Worm (Caenorhabditis elegans): Measurements from ENCODE around the gene gbh-2.

The gbh-2 gene

DNA sequence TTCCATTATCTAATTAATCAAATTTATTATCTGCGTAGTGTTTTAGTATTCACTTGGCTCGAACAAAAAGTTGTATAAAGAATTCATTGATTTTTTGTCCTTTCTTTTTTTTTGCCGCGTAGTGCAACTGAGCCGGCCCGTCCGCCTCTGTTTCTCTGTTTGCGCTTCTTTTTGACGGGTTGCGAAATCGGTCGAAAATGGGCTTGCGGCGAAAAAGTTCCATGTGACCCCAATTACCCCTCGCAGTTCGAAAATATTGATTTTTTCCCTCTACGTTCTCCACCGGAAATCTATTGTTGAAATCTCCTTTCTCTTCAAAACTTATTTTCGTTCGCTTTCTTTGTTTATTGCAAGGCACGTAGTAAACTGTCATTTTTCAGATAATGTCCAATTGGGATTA is 28.2 kb upstream of the gbh-2 start, which contains the start of gene zyg-9:
Gene zyg-9 (plus strand): TSS at position 381 of the 400 bp plus-strand sequence.
- TF ChIP-seq ceh-28 (tag; optimal IDR thresholded peaks at IDR 0.05) (peak; percentile 32), hmg-11 (tag; optimal IDR thresholded peaks at IDR 0.05) (peak; percentile 33), nfya-1 (tag; optimal IDR thresholded peaks at IDR 0.05; ENCODE audit: insufficient read depth) (peak; percentile 39), lin-15B (tag; optimal IDR thresholded peaks at IDR 0.05) (peak; percentile 34), nhr-28 (tag; optimal IDR thresholded peaks at IDR 0.05) (no peak), pha-4 (tag; optimal IDR thresholded peaks at IDR 0.05) (peak; percentile 20), lin-39 (tag; optimal IDR thresholded peaks at IDR 0.05) (peak; percentile 54), nhr-76 (tag; optimal IDR thresholded peaks at IDR 0.05) (no peak), nhr-23 (tag; optimal IDR thresholded peaks at IDR 0.05) (peak; percentile 14)

DNA sequence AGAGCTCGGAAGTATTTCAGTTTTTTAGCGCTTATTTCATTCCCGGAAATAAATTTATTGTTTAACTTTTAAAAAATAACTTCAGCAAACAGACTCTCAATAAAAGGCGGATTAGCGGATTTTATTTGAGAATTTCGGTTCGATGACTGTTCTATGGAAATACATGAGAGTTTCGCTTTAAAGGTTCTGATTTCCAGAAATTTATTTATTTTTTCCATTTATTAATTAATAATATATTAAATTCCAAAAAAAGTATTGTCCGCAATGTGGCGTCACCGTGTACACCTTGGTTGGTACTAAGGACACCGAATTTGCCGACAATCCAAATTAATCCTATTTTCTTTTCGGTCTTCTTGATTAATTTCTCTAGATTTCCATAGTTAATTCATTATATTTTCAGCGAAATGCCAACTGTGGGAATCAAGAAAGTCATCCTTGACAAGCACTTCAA is 21.2 kb upstream of the gbh-2 start, which contains the start of gene fars-3:
Gene fars-3 (plus strand): TSS at position 401 of the 451 bp plus-strand sequence.
- TF ChIP-seq elt-2 (tag; optimal IDR thresholded peaks at IDR 0.05), result peak; percentile 22
- TF ChIP-seq nhr-43 (tag; optimal IDR thresholded peaks at IDR 0.05; ENCODE audit: poor library complexity, severe bottlenecking), result peak; percentile 6
- no peak for TF ChIP-seq nhr-76 (tag; optimal IDR thresholded peaks at IDR 0.05)
- TF ChIP-seq ceh-28 (tag; optimal IDR thresholded peaks at IDR 0.05), result no peak
- TF ChIP-seq nhr-25 (tag; optimal IDR thresholded peaks at IDR 0.05), result no peak
- TF ChIP-seq pha-4 (tag; optimal IDR thresholded peaks at IDR 0.05), result peak; percentile 56
- no peak for TF ChIP-seq ceh-82 (tag; optimal IDR thresholded peaks at IDR 0.05)
- no peak for TF ChIP-seq nhr-67 (tag; optimal IDR thresholded peaks at IDR 0.05)
- no peak for TF ChIP-seq jun-1 (tag; optimal IDR thresholded peaks at IDR 0.05)
- no peak for TF ChIP-seq fkh-10 (GFP tag; optimal IDR thresholded peaks at IDR 0.05)
- TF ChIP-seq nhr-23 (tag; optimal IDR thresholded peaks at IDR 0.05), result peak; percentile 52
- TF ChIP-seq fkh-2 (tag; optimal IDR thresholded peaks at IDR 0.05), result no peak
- no peak for TF ChIP-seq unc-62 (GFP tag; optimal IDR thresholded peaks at IDR 0.05)
- TF ChIP-seq nhr-77 (tag; optimal IDR thresholded peaks at IDR 0.05), result no peak
- TF ChIP-seq pqm-1 (tag; optimal IDR thresholded peaks at IDR 0.05), result no peak
- TF ChIP-seq elt-3 (tag; optimal IDR thresholded peaks at IDR 0.05), result no peak
- no peak for TF ChIP-seq eor-1 (tag; optimal IDR thresholded peaks at IDR 0.05)
- TF ChIP-seq ama-1 (optimal IDR thresholded peaks at IDR 0.05), result no peak
- no peak for TF ChIP-seq lsy-12 (tag; optimal IDR thresholded peaks at IDR 0.05)
- TF ChIP-seq aly-2 (tag; optimal IDR thresholded peaks at IDR 0.05), result no peak
- TF ChIP-seq mdl-1 (tag; optimal IDR thresholded peaks at IDR 0.05), result no peak
- TF ChIP-seq nhr-11 (tag; optimal IDR thresholded peaks at IDR 0.05), result no peak
- TF ChIP-seq skn-1 (tag; optimal IDR thresholded peaks at IDR 0.05), result no peak
- peak; percentile 8 for TF ChIP-seq lin-15B (tag; optimal IDR thresholded peaks at IDR 0.05)

DNA sequence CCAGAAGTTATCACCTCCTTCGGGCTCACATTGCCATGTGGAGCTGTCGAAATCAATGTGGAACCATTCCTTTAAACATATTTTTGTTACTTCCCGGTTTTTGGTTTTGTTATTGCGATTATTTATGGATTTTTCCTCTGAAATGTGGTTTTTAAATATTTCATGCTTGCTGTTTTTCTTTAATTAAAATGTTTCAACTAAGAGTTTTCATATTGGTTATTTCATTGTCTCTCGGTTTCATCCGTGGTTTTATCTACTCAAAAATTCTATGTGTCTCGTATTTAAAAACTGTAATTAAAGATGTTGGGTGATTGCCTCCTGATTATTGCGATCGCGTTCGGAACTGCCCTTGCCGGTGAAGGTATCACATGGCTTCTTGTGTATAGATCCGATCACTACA is 18.8 kb upstream of the gbh-2 start, which contains the start of gene F22B5.10:
Gene F22B5.10 (plus strand): TSS at position 301 of the 400 bp plus-strand sequence.
- TF ChIP-seq nhr-43 (tag; optimal IDR thresholded peaks at IDR 0.05; ENCODE audit: poor library complexity, severe bottlenecking) (no peak), ztf-11 (tag; optimal IDR thresholded peaks at IDR 0.05) (no peak), aly-2 (tag; optimal IDR thresholded peaks at IDR 0.05) (no peak), ama-1 (optimal IDR thresholded peaks at IDR 0.05) (peak; percentile 8), elt-2 (tag; optimal IDR thresholded peaks at IDR 0.05) (no peak)

DNA sequence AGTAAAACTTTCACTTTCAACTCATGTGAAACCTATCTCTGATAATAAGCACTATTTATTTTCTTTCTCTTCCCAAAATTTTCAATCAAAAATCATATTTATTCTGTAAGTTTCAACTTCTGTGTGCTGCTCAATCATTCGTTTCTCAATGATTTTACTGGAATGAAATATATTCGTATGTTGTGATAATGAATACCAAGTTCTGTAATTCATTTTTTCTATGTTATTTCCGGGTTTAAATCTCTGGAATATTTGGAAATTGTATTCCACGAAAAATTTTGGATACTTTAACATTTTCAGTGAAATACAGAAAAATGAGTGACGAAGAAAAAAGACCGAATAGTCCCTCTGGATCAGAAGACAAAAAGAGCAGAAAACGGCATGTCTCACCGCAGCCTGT is 17.9 kb upstream of the gbh-2 start, which contains the start of gene M05D6.2:
Gene M05D6.2 (plus strand): TSS at position 301 of the 400 bp plus-strand sequence.
- TF ChIP-seq tbx-2 (tag; optimal IDR thresholded peaks at IDR 0.05) (no peak), jun-1 (tag; optimal IDR thresholded peaks at IDR 0.05) (no peak), lin-15B (tag; optimal IDR thresholded peaks at IDR 0.05) (no peak), nhr-237 (tag; optimal IDR thresholded peaks at IDR 0.05) (no peak), fkh-10 (GFP tag; optimal IDR thresholded peaks at IDR 0.05) (no peak), elt-1 (tag; optimal IDR thresholded peaks at IDR 0.05) (no peak), eor-1 (tag; optimal IDR thresholded peaks at IDR 0.05) (no peak), ZK546.5 (tag; optimal IDR thresholded peaks at IDR 0.05) (no peak), nhr-77 (tag; optimal IDR thresholded peaks at IDR 0.05) (no peak), unc-39 (tag; optimal IDR thresholded peaks at IDR 0.05) (no peak), ztf-11 (tag; optimal IDR thresholded peaks at IDR 0.05) (no peak), snpc-4 (tag; optimal IDR thresholded peaks at IDR 0.05) (no peak), lin-39 (tag; optimal IDR thresholded peaks at IDR 0.05) (no peak), ama-1 (optimal IDR thresholded peaks at IDR 0.05) (no peak), elt-2 (tag; optimal IDR thresholded peaks at IDR 0.05) (no peak), ceh-9 (tag; optimal IDR thresholded peaks at IDR 0.05) (no peak)

All from whole organism, L3 larva.